Fruit fly (Drosophila melanogaster): ENCODE measurements around the gene Jhbp5.

DNA sequence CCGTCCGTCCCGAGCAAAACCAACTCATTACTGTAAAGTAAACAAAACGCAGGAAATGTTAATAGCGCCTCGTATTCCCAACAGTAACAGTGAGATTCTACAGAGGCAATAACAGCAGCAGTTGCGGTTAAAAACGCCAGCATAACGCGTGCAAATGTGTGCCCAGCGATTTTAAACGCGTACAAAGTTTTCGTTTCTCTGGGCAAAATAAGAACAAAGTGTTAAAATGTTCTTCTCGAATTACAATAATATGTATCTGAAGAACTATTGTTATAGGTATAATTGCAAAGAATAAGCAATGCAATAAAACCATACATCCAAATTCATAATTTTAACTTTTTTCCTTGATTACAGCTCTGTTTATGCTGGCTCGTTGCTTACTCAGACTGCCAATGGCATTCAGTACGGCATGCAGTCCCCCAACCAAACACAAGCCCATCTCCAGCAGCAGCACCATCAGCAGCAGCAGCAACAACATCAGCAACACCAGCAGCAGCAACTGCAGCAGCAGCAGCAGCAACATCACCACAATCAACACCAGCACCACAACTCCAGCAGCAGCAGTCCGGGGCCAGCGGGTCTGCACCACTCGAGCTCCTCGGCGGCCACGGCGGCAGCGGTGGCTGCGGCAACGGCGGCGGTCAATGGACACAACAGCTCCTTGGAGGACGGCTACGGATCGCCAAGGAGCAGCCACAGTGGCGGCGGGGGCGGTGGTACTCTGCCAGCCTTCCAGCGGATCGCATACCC, 46.8 kb downstream of the Jhbp5 start:
- TF ChIP-seq EcR (GFP tag; optimal IDR thresholded peaks at IDR 0.05) (no peak), psq (optimal IDR thresholded peaks at IDR 0.05) (no peak)

Measured in whole organism.